Fruit fly (Drosophila melanogaster) whole organism, embryonic: ENCODE data around the gene CG32276.

Experiments used
- ATbp ChIP-seq: fragments of 200-800 bp; sonication (Bioruptor generic); optimal IDR thresholded peaks from 2 replicates; lab custom pipeline; 2017; ENCODE audit warnings: missing biosample characterization, mild to moderate bottlenecking, missing genetic modification characterization, missing genetic modification reagents
- CG10654 ChIP-seq: fragments of 200-800 bp; sonication (Bioruptor generic); optimal IDR thresholded peaks from 2 replicates; lab custom pipeline; 2016; ENCODE audit warnings: missing biosample characterization, missing genetic modification characterization
- CG11504 ChIP-seq: fragments of 200-800 bp; sonication (Bioruptor generic); optimal IDR thresholded peaks from 3 replicates; lab custom pipeline; 2019; ENCODE audit warnings: missing biosample characterization, mild to moderate bottlenecking, missing genetic modification characterization, moderate library complexity
- CG12236 ChIP-seq: fragments of 200-800 bp; sonication (Bioruptor generic); optimal IDR thresholded peaks from 2 replicates; lab custom pipeline; 2016; ENCODE audit warnings: missing biosample characterization, missing genetic modification characterization
- CG12769 ChIP-seq: fragments of 200-800 bp; sonication (Bioruptor generic); optimal IDR thresholded peaks from 2 replicates; lab custom pipeline; 2019; ENCODE audit warnings: missing biosample characterization, mild to moderate bottlenecking, missing genetic modification characterization, moderate library complexity
- CG17359 ChIP-seq: fragments of 200-800 bp; sonication (Bioruptor generic); optimal IDR thresholded peaks from 3 replicates; lab custom pipeline; 2018; ENCODE audit warnings: missing biosample characterization, mild to moderate bottlenecking, missing genetic modification characterization, moderate library complexity
- CG17802 ChIP-seq: fragments of 200-800 bp; sonication (Bioruptor generic); optimal IDR thresholded peaks from 2 replicates; lab custom pipeline; 2018; ENCODE audit warnings: missing biosample characterization, mild to moderate bottlenecking, missing genetic modification characterization, moderate library complexity
- CG1792 ChIP-seq: fragments of 200-800 bp; sonication (Bioruptor generic); optimal IDR thresholded peaks from 2 replicates; lab custom pipeline; 2016; ENCODE audit warnings: missing biosample characterization, missing genetic modification characterization
- CG18619 ChIP-seq: fragments of 200-800 bp; sonication (Bioruptor generic); optimal IDR thresholded peaks from 3 replicates; lab custom pipeline; 2017; ENCODE audit warnings: missing biosample characterization, mild to moderate bottlenecking, missing genetic modification characterization
- CG30020 ChIP-seq: fragments of 200-800 bp; optimal IDR thresholded peaks from 2 replicates; lab custom pipeline; 2019; ENCODE audit warnings: missing biosample characterization, mild to moderate bottlenecking, missing genetic modification characterization, moderate library complexity
- CG31365 ChIP-seq: fragments of 200-800 bp; sonication (Bioruptor generic); optimal IDR thresholded peaks from 2 replicates; lab custom pipeline; 2018; ENCODE audit warnings: missing biosample characterization, mild to moderate bottlenecking, missing genetic modification characterization
- CG31388 ChIP-seq: fragments of 200-800 bp; sonication (Bioruptor generic); optimal IDR thresholded peaks from 2 replicates; lab custom pipeline; 2016; ENCODE audit warnings: missing biosample characterization, missing genetic modification characterization
- CG3281 ChIP-seq: fragments of 200-800 bp; sonication (Bioruptor generic); optimal IDR thresholded peaks from 3 replicates; lab custom pipeline; 2017; ENCODE audit warnings: missing biosample characterization, mild to moderate bottlenecking, missing genetic modification characterization
- CG33213 ChIP-seq: fragments of 200-800 bp; sonication (Bioruptor generic); optimal IDR thresholded peaks from 3 replicates; lab custom pipeline; 2016; ENCODE audit warnings: missing biosample characterization, missing genetic modification characterization
- CG34422 ChIP-seq: fragments of 200-800 bp; sonication (Bioruptor generic); IDR thresholded peaks from 3 replicates; pipeline ENCODE4 v1.3.6; 2022; ENCODE audit warnings: missing biosample characterization, missing genetic modification characterization
- CG3838 ChIP-seq: fragments of 200-800 bp; sonication (Bioruptor generic); optimal IDR thresholded peaks from 3 replicates; lab custom pipeline; 2016; ENCODE audit warnings: missing biosample characterization, missing genetic modification characterization
- CG6254 ChIP-seq: fragments of 200-800 bp; sonication (Bioruptor generic); optimal IDR thresholded peaks from 3 replicates; lab custom pipeline; 2017; ENCODE audit warnings: mild to moderate bottlenecking, missing biosample characterization, missing genetic modification reagents, missing genetic modification characterization
- CG6689 ChIP-seq: fragments of 200-800 bp; sonication (Bioruptor generic); IDR thresholded peaks from 2 replicates; pipeline ENCODE4 v1.3.6; 2022; ENCODE audit warnings: missing biosample characterization, missing genetic modification characterization
- CG6813 ChIP-seq: fragments of 200-800 bp; sonication (Bioruptor generic); optimal IDR thresholded peaks from 2 replicates; lab custom pipeline; 2017; ENCODE audit warnings: missing biosample characterization, missing genetic modification characterization, mild to moderate bottlenecking, moderate library complexity, missing genetic modification reagents
- CG9797 ChIP-seq: fragments of 200-800 bp; sonication (Bioruptor generic); optimal IDR thresholded peaks from 3 replicates; lab custom pipeline; 2018; ENCODE audit warnings: missing biosample characterization, mild to moderate bottlenecking, missing genetic modification characterization
- CG9817 ChIP-seq: fragments of 200-800 bp; sonication (Bioruptor generic); optimal IDR thresholded peaks from 2 replicates; lab custom pipeline; 2018; ENCODE audit warnings: missing biosample characterization, mild to moderate bottlenecking, missing genetic modification characterization, moderate library complexity
- CrebB ChIP-seq: fragments of 200-800 bp; sonication (Bioruptor generic); optimal IDR thresholded peaks from 3 replicates; lab custom pipeline; 2018; ENCODE audit warnings: missing biosample characterization, mild to moderate bottlenecking, missing genetic modification characterization
- Dbx ChIP-seq: fragments of 200-800 bp; sonication (Bioruptor generic); IDR thresholded peaks from 3 replicates; pipeline ENCODE4 v1.3.6; 2022; ENCODE audit warnings: missing biosample characterization, missing genetic modification characterization
- Fer2 ChIP-seq: fragments of 200-800 bp; sonication (Bioruptor generic); optimal IDR thresholded peaks from 2 replicates; lab custom pipeline; 2018; ENCODE audit warnings: missing biosample characterization, mild to moderate bottlenecking, missing genetic modification characterization, moderate library complexity
- H15 ChIP-seq: fragments of 200-800 bp; sonication (Bioruptor generic); IDR thresholded peaks from 3 replicates; pipeline ENCODE4 v1.3.6; 2022; ENCODE audit warnings: missing biosample characterization, missing genetic modification characterization
- Hr51 ChIP-seq, 2 experiments: fragments of 200-800 bp; sonication (Bioruptor generic); optimal IDR thresholded peaks; 2 replicates in 1 of 2; 3 replicates in 1 of 2; lab custom pipeline; 2016 to 2018; ENCODE audit warnings: missing biosample characterization in 2 of 2, missing genetic modification characterization in 2 of 2, mild to moderate bottlenecking in 1 of 2, moderate library complexity in 1 of 2
- Lim3 ChIP-seq: fragments of 200-800 bp; sonication (Bioruptor generic); IDR thresholded peaks from 2 replicates; pipeline ENCODE4 v1.3.6; 2022; ENCODE audit warnings: missing biosample characterization, missing genetic modification characterization
- Nf-YC ChIP-seq: fragments of 200-800 bp; optimal IDR thresholded peaks from 3 replicates; lab custom pipeline; 2019; ENCODE audit warnings: missing biosample characterization, mild to moderate bottlenecking, missing genetic modification characterization, moderate library complexity
- Sox100B ChIP-seq: fragments of 200-800 bp; sonication (Bioruptor generic); optimal IDR thresholded peaks from 3 replicates; lab custom pipeline; 2018; ENCODE audit warnings: missing biosample characterization, mild to moderate bottlenecking, missing genetic modification characterization
- Sox102F ChIP-seq: fragments of 200-800 bp; sonication (Bioruptor generic); optimal IDR thresholded peaks from 2 replicates; lab custom pipeline; 2018; ENCODE audit warnings: missing biosample characterization, mild to moderate bottlenecking, missing genetic modification characterization, moderate library complexity
- Trl ChIP-seq, 3 experiments: fragments of >200 bp in 2 of 3; fragments of 200-800 bp in 1 of 3; sonication (Bioruptor generic) in 1 of 3; optimal IDR thresholded peaks; 2 replicates in 1 of 3; 3 replicates in 2 of 3; lab custom pipeline; 2016 to 2017; ENCODE audit warnings: missing biosample characterization in 1 of 3, missing genetic modification characterization in 1 of 3
- YL-1 ChIP-seq: fragments of 200-800 bp; sonication (Bioruptor generic); optimal IDR thresholded peaks from 3 replicates; lab custom pipeline; 2017; ENCODE audit warnings: missing biosample characterization, mild to moderate bottlenecking, missing genetic modification characterization
- aop ChIP-seq: fragments of 200-800 bp; sonication (Bioruptor generic); IDR thresholded peaks from 2 replicates; pipeline ENCODE4 v1.3.6; 2022; ENCODE audit warnings: missing biosample characterization, missing genetic modification characterization
- crol ChIP-seq: fragments of 200-800 bp; sonication (Bioruptor generic); IDR thresholded peaks from 2 replicates; pipeline ENCODE4 v1.3.6; 2022; ENCODE audit warnings: missing biosample characterization, missing genetic modification characterization
- da ChIP-seq: fragments of 200-800 bp; sonication (Bioruptor generic); optimal IDR thresholded peaks from 2 replicates; lab custom pipeline; 2016; ENCODE audit warnings: missing biosample characterization, missing genetic modification characterization
- ftz-f1 ChIP-seq: fragments of 200-800 bp; sonication (Bioruptor generic); optimal IDR thresholded peaks from 2 replicates; lab custom pipeline; 2016; ENCODE audit warnings: missing biosample characterization, missing genetic modification characterization
- fu2 ChIP-seq: fragments of 200-800 bp; sonication (Bioruptor generic); optimal IDR thresholded peaks from 2 replicates; lab custom pipeline; 2016; ENCODE audit warnings: missing biosample characterization, missing genetic modification characterization
- gcm ChIP-seq: fragments of 200-800 bp; sonication (Bioruptor generic); optimal IDR thresholded peaks from 2 replicates; lab custom pipeline; 2019; ENCODE audit warnings: missing biosample characterization, mild to moderate bottlenecking, missing genetic modification characterization, moderate library complexity
- kah ChIP-seq: fragments of 200-800 bp; sonication (Bioruptor generic); optimal IDR thresholded peaks from 2 replicates; lab custom pipeline; 2018; ENCODE audit warnings: missing biosample characterization, mild to moderate bottlenecking, missing genetic modification characterization
- ken ChIP-seq: fragments of 200-800 bp; sonication (Bioruptor generic); IDR thresholded peaks from 3 replicates; pipeline ENCODE4 v1.3.6; 2022; ENCODE audit warnings: missing biosample characterization, missing genetic modification characterization
- lab ChIP-seq: fragments of 200-800 bp; sonication (Bioruptor generic); optimal IDR thresholded peaks from 3 replicates; lab custom pipeline; 2017; ENCODE audit warnings: missing biosample characterization, missing genetic modification characterization, mild to moderate bottlenecking, moderate library complexity, missing genetic modification reagents
- lov ChIP-seq, 2 experiments: fragments of 200-800 bp in 1 of 2; fragments of >200 bp in 1 of 2; sonication (Bioruptor generic) in 1 of 2; IDR thresholded peaks in 1 of 2; optimal IDR thresholded peaks in 1 of 2; 2 replicates in 1 of 2; 3 replicates in 1 of 2; pipeline versions ENCODE4 v1.3.6 to Lab custom; 2017 to 2022; ENCODE audit warnings: missing biosample characterization in 1 of 2, missing genetic modification characterization in 1 of 2
- odd ChIP-seq: fragments of 200-800 bp; sonication (Bioruptor generic); optimal IDR thresholded peaks from 2 replicates; lab custom pipeline; 2017; ENCODE audit warnings: missing biosample characterization, mild to moderate bottlenecking, missing genetic modification characterization
- pho ChIP-seq: fragments of 200-800 bp; sonication (Bioruptor generic); optimal IDR thresholded peaks from 2 replicates; lab custom pipeline; 2016; ENCODE audit warnings: missing biosample characterization, missing genetic modification characterization
- stwl ChIP-seq: fragments of 200-800 bp; sonication (Bioruptor generic); optimal IDR thresholded peaks from 3 replicates; lab custom pipeline; 2018; ENCODE audit warnings: missing biosample characterization, mild to moderate bottlenecking, missing genetic modification characterization, moderate library complexity
- tio ChIP-seq: fragments of 200-800 bp; sonication (Bioruptor generic); optimal IDR thresholded peaks from 2 replicates; lab custom pipeline; 2017; ENCODE audit warnings: missing biosample characterization, missing genetic modification characterization, inconsistent platforms
- tna ChIP-seq: fragments of 200-800 bp; sonication (Bioruptor generic); IDR thresholded peaks from 2 replicates; pipeline ENCODE4 v1.3.6; 2022; ENCODE audit warnings: missing biosample characterization, missing genetic modification characterization; ENCODE audit not compliant: partially characterized antibody
- tup ChIP-seq: fragments of 200-800 bp; sonication (Bioruptor generic); optimal IDR thresholded peaks from 2 replicates; lab custom pipeline; 2016; ENCODE audit warnings: missing biosample characterization, mild to moderate bottlenecking, missing genetic modification characterization, moderate library complexity
- wor ChIP-seq: fragments of 200-800 bp; sonication (Bioruptor generic); IDR thresholded peaks from 2 replicates; pipeline ENCODE4 v1.3.6; 2022; ENCODE audit warnings: missing biosample characterization, missing genetic modification characterization

CG32276 gene

dm6 chr3L:3194059-3194458 lies 4.8 kb downstream of the CG32276 start (continued):
- TF ChIP-seq CG9797 (peak; percentile 30), CG17359 (peak; percentile 98), da (peak; percentile 13), Trl (optimal IDR thresholded peaks at IDR 0.05; lab: Kevin White, UChicago) (no peak), Trl (GFP tag; optimal IDR thresholded peaks at IDR 0.05; lab: Kevin White, UChicago) (peak; percentile 47), CG30020 (tag; lab: Kevin White, UChicago) (peak; percentile 48), crol (GFP tag; lab: Robert Waterston, UW) (peak; percentile 53), YL-1 (GFP tag; lab: Kevin White, UChicago) (peak; percentile 74), CG31365 (tag; lab: Kevin White, UChicago) (peak; percentile 72), CG6254 (GFP tag; lab: Kevin White, UChicago) (peak; percentile 93), tna (no peak), CG3281 (peak; percentile 93), pho (peak; percentile 29), CG3838 (GFP tag; lab: Kevin White, UChicago) (peak; percentile 56), Dbx (peak; percentile 92), Fer2 (tag; lab: Kevin White, UChicago) (peak; percentile 77), CG11504 (tag; lab: Kevin White, UChicago) (peak; percentile 95), CG17802 (tag; lab: Kevin White, UChicago) (peak; percentile 78), wor (peak; percentile 84), tup (GFP tag; lab: Kevin White, UChicago) (peak; percentile 77), kah (GFP tag; lab: Kevin White, UChicago) (peak; percentile 88), lov (optimal IDR thresholded peaks at IDR 0.05; lab: Kevin White, UChicago) (no peak), lov (GFP tag; IDR thresholded peaks at IDR 0.05; lab: Robert Waterston, UW) (peak; percentile 88), CG12236 (GFP tag; lab: Kevin White, UChicago) (no peak), lab (GFP tag; lab: Kevin White, UChicago) (peak; percentile 97), Nf-YC (peak; percentile 80), ken (GFP tag; lab: Robert Waterston, UW) (peak; percentile 89), CG31388 (GFP tag; lab: Kevin White, UChicago) (peak; percentile 64), Sox100B (GFP tag; lab: Kevin White, UChicago) (peak; percentile 93), CG6813 (GFP tag; lab: Kevin White, UChicago) (peak; percentile 94), gcm (GFP tag; lab: Kevin White, UChicago) (peak; percentile 95), CG12769 (tag; lab: Kevin White, UChicago) (peak; percentile 90), stwl (tag; lab: Kevin White, UChicago) (peak; percentile 50), H15 (GFP tag; lab: Robert Waterston, UW) (peak; percentile 91), CG34422 (GFP tag; lab: Robert Waterston, UW) (peak; percentile 97), CG9817 (tag; lab: Kevin White, UChicago) (peak; percentile 82), CG10654 (GFP tag; lab: Kevin White, UChicago) (peak; percentile 87), CrebB (tag; lab: Kevin White, UChicago) (peak; percentile 79), ATbp (GFP tag; lab: Kevin White, UChicago) (peak; percentile 93), CG6689 (GFP tag; lab: Robert Waterston, UW) (peak; percentile 94), CG1792 (GFP tag; lab: Kevin White, UChicago) (peak; percentile 50), Lim3 (GFP tag; lab: Robert Waterston, UW) (peak; percentile 55), CG18619 (GFP tag; lab: Kevin White, UChicago) (peak; percentile 90), fu2 (peak; percentile 14), odd (GFP tag; lab: Kevin White, UChicago) (peak; percentile 86), tio (GFP tag; lab: Kevin White, UChicago) (peak; percentile 88), Sox102F (GFP tag; lab: Kevin White, UChicago) (peak; percentile 96), aop (GFP tag; lab: Robert Waterston, UW) (peak; percentile 59; the same call in 1 of the 2 replicates), Hr51 (GFP tag; optimal IDR thresholded peaks at IDR 0.05; lab: Kevin White, UChicago) (peak; percentile 72 to 95), CG33213 (GFP tag; lab: Kevin White, UChicago) (peak; percentile 57), ftz-f1 (GFP tag; lab: Kevin White, UChicago) (no peak)
